Fruit fly (Drosophila melanogaster): ENCODE measurements around the gene Tpc1.

Gene Tpc1

DNA sequence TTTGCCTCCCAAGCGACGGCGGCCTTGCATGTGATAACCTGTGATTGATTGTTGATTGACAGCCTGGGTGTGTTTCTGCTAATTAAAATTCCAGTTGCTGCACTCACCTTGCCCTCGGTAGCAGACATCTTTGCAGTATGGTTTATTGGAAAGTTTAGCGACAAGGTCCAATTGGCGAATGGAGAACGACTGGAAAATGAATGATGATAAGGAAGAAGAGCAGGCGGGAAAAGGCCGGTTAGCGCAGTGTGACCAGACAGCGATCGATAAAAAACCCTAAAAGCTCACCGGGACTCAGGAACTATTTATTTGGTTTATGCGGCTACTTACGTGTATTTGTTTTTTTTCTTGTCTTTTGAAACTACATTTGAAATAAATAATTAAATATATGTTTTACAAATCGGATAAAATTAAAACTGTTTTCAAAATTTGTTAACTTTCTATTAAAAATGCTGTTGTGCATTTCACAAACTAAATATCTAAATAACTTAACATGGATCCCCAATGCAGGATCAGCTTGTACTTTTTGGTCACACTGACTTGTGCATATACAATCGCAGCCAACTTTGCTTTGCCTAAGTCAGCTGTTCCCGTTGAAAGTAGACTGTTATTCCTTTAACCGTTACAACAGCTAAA, 9.7 kb downstream of the Tpc1 start, which contains the start of gene Fdh (continued):
- TF ChIP-seq Myb (GFP tag; optimal IDR thresholded peaks at IDR 0.05) (peak; percentile 58), Opbp (GFP tag; IDR thresholded peaks at IDR 0.05; ENCODE audit: partially characterized antibody) (peak; percentile 96), Hmx (GFP tag; optimal IDR thresholded peaks at IDR 0.05) (no peak), CG13624 (GFP tag; optimal IDR thresholded peaks at IDR 0.05) (peak; percentile 13), CG3726 (GFP tag; IDR thresholded peaks at IDR 0.05) (no peak), Bdp1 (GFP tag; optimal IDR thresholded peaks at IDR 0.05) (no peak), h (optimal IDR thresholded peaks at IDR 0.05) (no peak), CG8089 (GFP tag; optimal IDR thresholded peaks at IDR 0.05) (no peak), kni (GFP tag; optimal IDR thresholded peaks at IDR 0.05) (peak; percentile 51), gro (GFP tag; optimal IDR thresholded peaks at IDR 0.05) (no peak), sd (tag; optimal IDR thresholded peaks at IDR 0.05) (peak; percentile 58), CG10147 (GFP tag; optimal IDR thresholded peaks at IDR 0.05) (peak; percentile 58), peb (GFP tag; IDR thresholded peaks at IDR 0.05) (no peak), rib (GFP tag; IDR thresholded peaks at IDR 0.05) (no peak), CG12299 (tag; optimal IDR thresholded peaks at IDR 0.05) (peak; percentile 31), ham (GFP tag; IDR thresholded peaks at IDR 0.05) (no peak), dm (GFP tag; optimal IDR thresholded peaks at IDR 0.05) (no peak), Oli (tag; optimal IDR thresholded peaks at IDR 0.05) (peak; percentile 24), E2f1 (GFP tag; IDR thresholded peaks at IDR 0.05) (peak; percentile 31; the same call in 1 of the 2 replicates), pita (GFP tag; optimal IDR thresholded peaks at IDR 0.05) (no peak), Sin3A (optimal IDR thresholded peaks at IDR 0.05) (peak; percentile 70), CG2129 (GFP tag; IDR thresholded peaks at IDR 0.05; ENCODE audit: partially characterized antibody) (no peak), Meics (GFP tag; optimal IDR thresholded peaks at IDR 0.05) (peak; percentile 62), Hmr (GFP tag; optimal IDR thresholded peaks at IDR 0.05) (peak; percentile 64), Oaz (GFP tag; IDR thresholded peaks at IDR 0.05) (no peak), lab (GFP tag; optimal IDR thresholded peaks at IDR 0.05) (peak; percentile 72), zfh2 (GFP tag; optimal IDR thresholded peaks at IDR 0.05) (peak; percentile 4), CG33557 (GFP tag; optimal IDR thresholded peaks at IDR 0.05) (peak; percentile 76), Max (GFP tag; optimal IDR thresholded peaks at IDR 0.05) (peak; percentile 45), Ets97D (GFP tag; optimal IDR thresholded peaks at IDR 0.05) (peak; percentile 95), CG6254 (GFP tag; optimal IDR thresholded peaks at IDR 0.05) (peak; percentile 32), CG30020 (tag; optimal IDR thresholded peaks at IDR 0.05) (peak; percentile 39), crp (GFP tag; optimal IDR thresholded peaks at IDR 0.05) (peak; percentile 78 to 90), so (GFP tag; IDR thresholded peaks at IDR 0.05) (no peak), tio (GFP tag; optimal IDR thresholded peaks at IDR 0.05) (no peak), ap (GFP tag; IDR thresholded peaks at IDR 0.05) (no peak), ind (GFP tag; optimal IDR thresholded peaks at IDR 0.05) (peak; percentile 35), Xbp1 (GFP tag; optimal IDR thresholded peaks at IDR 0.05) (peak; percentile 73), CG17361 (GFP tag; IDR thresholded peaks at IDR 0.05) (peak; percentile 81), CG11504 (tag; optimal IDR thresholded peaks at IDR 0.05) (peak; percentile 68), fd96Cb (tag; optimal IDR thresholded peaks at IDR 0.05) (peak; percentile 48), lbe (GFP tag; optimal IDR thresholded peaks at IDR 0.05) (peak; percentile 41), shn (GFP tag; optimal IDR thresholded peaks at IDR 0.05) (no peak), CG5245 (GFP tag; optimal IDR thresholded peaks at IDR 0.05) (peak; percentile 31), CG8281 (tag; optimal IDR thresholded peaks at IDR 0.05) (no peak), yki (optimal IDR thresholded peaks at IDR 0.05) (no peak), scrt (GFP tag; optimal IDR thresholded peaks at IDR 0.05) (peak; percentile 14), CG15479 (GFP tag; optimal IDR thresholded peaks at IDR 0.05) (no peak), CG14050 (GFP tag; IDR thresholded peaks at IDR 0.05) (no peak), CG1602 (GFP tag; optimal IDR thresholded peaks at IDR 0.05) (peak; percentile 58), trh (GFP tag; optimal IDR thresholded peaks at IDR 0.05) (no peak)
